Worm (Caenorhabditis elegans): ENCODE results near the gene idpb-5.

Gene idpb-5

DNA sequence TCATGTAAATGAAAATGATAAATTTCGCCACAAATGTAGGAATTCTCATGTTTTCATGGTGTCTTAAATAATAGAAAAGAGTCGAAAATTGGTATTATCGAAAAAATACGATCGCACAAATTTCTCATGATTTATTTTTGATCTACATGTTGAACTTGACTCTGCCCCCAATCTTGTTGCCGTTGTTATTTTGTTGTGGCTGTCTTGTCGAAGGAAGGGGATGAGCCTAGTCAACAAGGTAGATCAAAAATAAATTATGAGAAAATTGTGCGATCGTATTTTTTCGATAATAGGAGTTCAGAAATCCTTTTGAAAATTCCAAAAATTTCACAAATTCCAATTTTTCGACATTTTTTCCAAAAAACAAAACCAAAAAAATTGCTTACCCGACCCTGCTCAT lies 23.8 kb upstream of the idpb-5 start:
- TF ChIP-seq tra-4 (tag; optimal IDR thresholded peaks at IDR 0.05), result no peak
- TF ChIP-seq flt-1 (GFP tag; IDR thresholded peaks at IDR 0.05), result no peak
- TF ChIP-seq aly-1 (tag; optimal IDR thresholded peaks at IDR 0.05), result no peak
- no peak for TF ChIP-seq hmg-4 (GFP tag; optimal IDR thresholded peaks at IDR 0.05)
- no peak for TF ChIP-seq tbx-11 (GFP tag; IDR thresholded peaks at IDR 0.05)
- TF ChIP-seq hmbx-1 (tag; optimal IDR thresholded peaks at IDR 0.05), result no peak
- no peak for TF ChIP-seq B0310.2 (tag; optimal IDR thresholded peaks at IDR 0.05)
- TF ChIP-seq F13C5.2 (tag; optimal IDR thresholded peaks at IDR 0.05), result no peak
- no peak for TF ChIP-seq pes-1 (GFP tag; IDR thresholded peaks at IDR 0.05)
- TF ChIP-seq hnd-1 (tag; optimal IDR thresholded peaks at IDR 0.05), result no peak
- no peak for TF ChIP-seq scrt-1 (GFP tag; IDR thresholded peaks at IDR 0.05)
- no peak for TF ChIP-seq ceh-13 (GFP tag; optimal IDR thresholded peaks at IDR 0.05)
- no peak for TF ChIP-seq ama-1 (optimal IDR thresholded peaks at IDR 0.05)
- no peak for TF ChIP-seq ets-7 (tag; optimal IDR thresholded peaks at IDR 0.05)
- no peak for TF ChIP-seq tbx-37 (GFP tag; conservative IDR thresholded peaks at IDR 0.05)
- TF ChIP-seq sea-1 (GFP tag; conservative IDR thresholded peaks at IDR 0.05), result no peak
- TF ChIP-seq ceh-36 (tag; optimal IDR thresholded peaks at IDR 0.05), result no peak

DNA sequence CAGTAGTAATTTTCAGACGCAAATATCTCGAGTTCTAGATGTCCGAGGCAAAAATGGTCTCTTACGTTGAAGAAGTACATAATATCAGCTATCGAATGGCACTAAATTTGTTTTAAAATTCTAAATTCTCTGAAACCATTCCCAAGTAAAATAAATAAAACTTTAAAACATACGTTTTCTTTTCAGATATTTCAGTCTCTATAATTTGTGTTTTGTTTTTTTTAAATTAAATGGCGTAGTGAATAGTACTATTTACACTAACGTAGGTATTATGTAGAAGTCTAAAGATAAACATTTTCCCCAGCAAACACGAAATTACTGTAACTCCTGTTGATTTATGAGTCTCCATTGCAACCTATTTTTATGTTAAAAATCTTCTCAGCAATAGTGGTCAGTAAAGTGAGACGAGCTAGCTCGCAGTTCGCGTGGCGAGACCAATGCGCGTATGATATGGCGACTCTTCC lies 22.0 kb upstream of the idpb-5 start:
- TF ChIP-seq hmbx-1 (tag; optimal IDR thresholded peaks at IDR 0.05), result no peak
- no peak for TF ChIP-seq tbx-37 (GFP tag; conservative IDR thresholded peaks at IDR 0.05)
- TF ChIP-seq hmg-4 (GFP tag; optimal IDR thresholded peaks at IDR 0.05), result no peak
- no peak for TF ChIP-seq ets-7 (tag; optimal IDR thresholded peaks at IDR 0.05)
- TF ChIP-seq ceh-13 (GFP tag; optimal IDR thresholded peaks at IDR 0.05), result no peak
- TF ChIP-seq B0310.2 (tag; optimal IDR thresholded peaks at IDR 0.05), result no peak
- TF ChIP-seq hnd-1 (tag; optimal IDR thresholded peaks at IDR 0.05), result no peak
- no peak for TF ChIP-seq flt-1 (GFP tag; IDR thresholded peaks at IDR 0.05)
- no peak for TF ChIP-seq aly-1 (tag; optimal IDR thresholded peaks at IDR 0.05)
- no peak for TF ChIP-seq tra-4 (tag; optimal IDR thresholded peaks at IDR 0.05)
- no peak for TF ChIP-seq sea-1 (GFP tag; conservative IDR thresholded peaks at IDR 0.05)
- no peak for TF ChIP-seq F13C5.2 (tag; optimal IDR thresholded peaks at IDR 0.05)
- no peak for TF ChIP-seq ceh-36 (tag; optimal IDR thresholded peaks at IDR 0.05)
- no peak for TF ChIP-seq pes-1 (GFP tag; IDR thresholded peaks at IDR 0.05)
- no peak for TF ChIP-seq tbx-11 (GFP tag; IDR thresholded peaks at IDR 0.05)
- TF ChIP-seq scrt-1 (GFP tag; IDR thresholded peaks at IDR 0.05), result no peak
- TF ChIP-seq ama-1 (optimal IDR thresholded peaks at IDR 0.05), result no peak

- TF ChIP-seq tbx-11 (GFP tag; IDR thresholded peaks at IDR 0.05) (no peak), hnd-1 (tag; optimal IDR thresholded peaks at IDR 0.05) (no peak), hmbx-1 (tag; optimal IDR thresholded peaks at IDR 0.05) (no peak), ceh-36 (tag; optimal IDR thresholded peaks at IDR 0.05) (no peak), F13C5.2 (tag; optimal IDR thresholded peaks at IDR 0.05) (no peak), tra-4 (tag; optimal IDR thresholded peaks at IDR 0.05) (no peak), pes-1 (GFP tag; IDR thresholded peaks at IDR 0.05) (no peak)
These were observed 21.3 kb upstream of the idpb-5 start for ce11 chrV:11818064-11818463.

DNA sequence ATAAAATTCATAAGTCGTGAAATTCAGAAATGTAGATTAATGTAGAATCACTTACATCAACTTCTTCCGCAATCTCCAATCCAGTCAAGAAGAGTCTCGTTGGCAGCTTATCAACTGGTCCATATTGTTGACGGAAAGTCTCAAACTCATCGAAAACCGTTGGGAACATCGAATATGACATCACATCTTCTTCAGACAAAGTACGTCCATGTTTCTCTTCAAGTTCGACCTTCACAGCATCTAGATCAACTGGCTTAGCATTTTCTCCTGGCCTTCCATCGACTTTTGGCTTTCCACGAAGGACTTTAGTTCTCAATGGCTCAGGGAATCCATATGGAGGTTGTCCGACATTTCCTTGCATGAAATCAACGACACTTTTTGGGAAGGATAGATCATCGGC lies 20.5 kb upstream of the idpb-5 start:
- no peak for TF ChIP-seq tbx-11 (GFP tag; IDR thresholded peaks at IDR 0.05)

DNA sequence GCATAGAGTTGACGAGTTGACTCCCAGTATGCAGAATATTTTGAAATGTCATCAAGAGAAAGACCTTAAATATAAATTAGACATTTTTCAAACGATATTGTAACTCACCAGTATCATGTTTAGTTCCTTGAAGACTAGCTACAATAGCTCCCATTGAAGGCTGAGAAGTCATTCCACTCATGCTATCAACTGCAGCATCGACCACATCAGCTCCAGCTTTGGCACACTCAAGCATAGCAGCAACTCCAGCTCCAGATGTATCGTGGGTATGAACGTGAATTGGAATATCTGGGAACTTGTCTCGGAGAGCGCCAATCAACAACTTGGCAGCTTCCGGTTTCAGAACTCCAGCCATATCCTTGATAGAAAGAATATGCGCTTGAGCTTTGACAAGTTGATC lies 19.9 kb upstream of the idpb-5 start:
- no peak for TF ChIP-seq B0310.2 (tag; optimal IDR thresholded peaks at IDR 0.05)

- no peak for TF ChIP-seq ets-7 (tag; optimal IDR thresholded peaks at IDR 0.05)
- TF ChIP-seq flt-1 (GFP tag; IDR thresholded peaks at IDR 0.05), result no peak
- no peak for TF ChIP-seq aly-1 (tag; optimal IDR thresholded peaks at IDR 0.05)
- TF ChIP-seq tra-4 (tag; optimal IDR thresholded peaks at IDR 0.05), result no peak
- no peak for TF ChIP-seq hmbx-1 (tag; optimal IDR thresholded peaks at IDR 0.05)
- TF ChIP-seq tbx-11 (GFP tag; IDR thresholded peaks at IDR 0.05), result no peak
- TF ChIP-seq ama-1 (optimal IDR thresholded peaks at IDR 0.05), result no peak
- TF ChIP-seq F13C5.2 (tag; optimal IDR thresholded peaks at IDR 0.05), result no peak
- TF ChIP-seq ceh-13 (GFP tag; optimal IDR thresholded peaks at IDR 0.05), result no peak
- no peak for TF ChIP-seq B0310.2 (tag; optimal IDR thresholded peaks at IDR 0.05)
- TF ChIP-seq pes-1 (GFP tag; IDR thresholded peaks at IDR 0.05), result no peak
- no peak for TF ChIP-seq hmg-4 (GFP tag; optimal IDR thresholded peaks at IDR 0.05)
These were observed 18.8 kb upstream of the idpb-5 start for ce11 chrV:11820551-11820950.

ce11 chrV:11822461-11822939 lies 16.8 kb upstream of the idpb-5 start, which contains the start of gene pyc-1:
TSS of gene pyc-1 (minus strand) at chrV:11822529.
- TF ChIP-seq tra-4 (tag; optimal IDR thresholded peaks at IDR 0.05) (no peak), B0310.2 (tag; optimal IDR thresholded peaks at IDR 0.05) (no peak), F13C5.2 (tag; optimal IDR thresholded peaks at IDR 0.05) (no peak), aly-1 (tag; optimal IDR thresholded peaks at IDR 0.05) (no peak), hnd-1 (tag; optimal IDR thresholded peaks at IDR 0.05) (no peak), hmg-4 (GFP tag; optimal IDR thresholded peaks at IDR 0.05) (no peak), scrt-1 (GFP tag; IDR thresholded peaks at IDR 0.05) (no peak), tbx-37 (GFP tag; conservative IDR thresholded peaks at IDR 0.05) (no peak), sea-1 (GFP tag; conservative IDR thresholded peaks at IDR 0.05) (no peak), ama-1 (optimal IDR thresholded peaks at IDR 0.05) (no peak), ets-7 (tag; optimal IDR thresholded peaks at IDR 0.05) (no peak)

DNA sequence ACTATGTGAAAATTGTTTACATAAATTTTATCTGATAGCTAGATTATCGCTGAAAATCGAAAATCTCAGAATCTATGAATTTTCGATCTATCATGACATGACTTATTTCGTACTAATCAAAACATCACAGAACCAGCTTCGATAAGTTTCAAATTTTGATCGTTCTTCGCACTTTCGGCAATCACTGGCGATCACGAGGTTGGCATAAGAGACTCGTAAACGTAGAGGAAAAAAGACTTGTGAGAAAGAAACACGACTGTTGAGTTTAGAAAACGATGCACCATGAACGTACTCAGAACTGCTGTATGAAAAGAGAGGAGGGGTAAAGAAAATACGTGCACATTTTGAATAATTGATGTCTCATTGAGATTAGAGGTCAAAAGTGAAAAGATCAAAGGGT lies 15.3 kb upstream of the idpb-5 start:
- TF ChIP-seq ama-1 (optimal IDR thresholded peaks at IDR 0.05), result no peak
- TF ChIP-seq hmg-4 (GFP tag; optimal IDR thresholded peaks at IDR 0.05), result no peak
- TF ChIP-seq aly-1 (tag; optimal IDR thresholded peaks at IDR 0.05), result no peak
- TF ChIP-seq tbx-11 (GFP tag; IDR thresholded peaks at IDR 0.05), result no peak
- no peak for TF ChIP-seq ets-7 (tag; optimal IDR thresholded peaks at IDR 0.05)
- TF ChIP-seq B0310.2 (tag; optimal IDR thresholded peaks at IDR 0.05), result no peak
- no peak for TF ChIP-seq sea-1 (GFP tag; conservative IDR thresholded peaks at IDR 0.05)
- TF ChIP-seq flt-1 (GFP tag; IDR thresholded peaks at IDR 0.05), result no peak
- TF ChIP-seq ceh-13 (GFP tag; optimal IDR thresholded peaks at IDR 0.05), result no peak
- TF ChIP-seq tra-4 (tag; optimal IDR thresholded peaks at IDR 0.05), result no peak
- no peak for TF ChIP-seq ceh-36 (tag; optimal IDR thresholded peaks at IDR 0.05)
- TF ChIP-seq hnd-1 (tag; optimal IDR thresholded peaks at IDR 0.05), result no peak
- TF ChIP-seq F13C5.2 (tag; optimal IDR thresholded peaks at IDR 0.05), result no peak
- no peak for TF ChIP-seq hmbx-1 (tag; optimal IDR thresholded peaks at IDR 0.05)
- TF ChIP-seq scrt-1 (GFP tag; IDR thresholded peaks at IDR 0.05), result no peak
- TF ChIP-seq pes-1 (GFP tag; IDR thresholded peaks at IDR 0.05), result no peak
- TF ChIP-seq tbx-37 (GFP tag; conservative IDR thresholded peaks at IDR 0.05), result no peak

Data from whole organism, early embryonic.